Fruit fly (Drosophila melanogaster) whole organism, prepupa: ENCODE data around the gene CG13407.

Source experiments
- Blimp-1 ChIP-seq: fragments of 200-800 bp; sonication (Bioruptor generic); optimal IDR thresholded peaks from 3 replicates; lab custom pipeline; 2017; ENCODE audit warnings: missing biosample characterization, missing genetic modification characterization, mild to moderate bottlenecking, moderate library complexity, missing genetic modification reagents
- CG10631 ChIP-seq: fragments of 200-800 bp; sonication (Bioruptor generic); optimal IDR thresholded peaks from 2 replicates; lab custom pipeline; 2016; ENCODE audit warnings: missing biosample characterization, missing genetic modification characterization
- CG11762 ChIP-seq: fragments of 200-800 bp; sonication (Bioruptor generic); optimal IDR thresholded peaks from 3 replicates; lab custom pipeline; 2016; ENCODE audit warnings: missing biosample characterization, missing genetic modification characterization; ENCODE audit not compliant: insufficient read depth
- CG15336 ChIP-seq: fragments of 200-800 bp; sonication (Bioruptor generic); IDR thresholded peaks from 2 replicates; pipeline ENCODE4 v1.3.6; 2022; ENCODE audit warnings: missing biosample characterization, missing genetic modification characterization
- CG1621 ChIP-seq: fragments of 200-800 bp; sonication (Bioruptor generic); optimal IDR thresholded peaks from 3 replicates; lab custom pipeline; 2018; ENCODE audit warnings: missing biosample characterization, mild to moderate bottlenecking, missing genetic modification characterization
- CG16779 ChIP-seq: fragments of 200-800 bp; sonication (Bioruptor generic); optimal IDR thresholded peaks from 3 replicates; lab custom pipeline; 2017; ENCODE audit warnings: missing biosample characterization, mild to moderate bottlenecking, missing genetic modification characterization
- CG3919 ChIP-seq: fragments of 200-800 bp; sonication (Bioruptor generic); optimal IDR thresholded peaks from 3 replicates; lab custom pipeline; 2016; ENCODE audit warnings: missing biosample characterization, missing genetic modification characterization
- CG4318 ChIP-seq: fragments of 200-800 bp; sonication (Bioruptor generic); optimal IDR thresholded peaks from 3 replicates; lab custom pipeline; 2017; ENCODE audit warnings: missing biosample characterization, mild to moderate bottlenecking, missing genetic modification characterization
- CG6163 ChIP-seq: fragments of 200-800 bp; sonication (Bioruptor generic); IDR thresholded peaks from 3 replicates; pipeline ENCODE4 v1.3.6; 2022; ENCODE audit warnings: missing biosample characterization, missing genetic modification characterization
- CG6276 ChIP-seq: fragments of 200-800 bp; sonication (Bioruptor generic); optimal IDR thresholded peaks from 2 replicates; lab custom pipeline; 2017; ENCODE audit warnings: missing biosample characterization, mild to moderate bottlenecking, missing genetic modification characterization
- CG6792 ChIP-seq: fragments of 200-800 bp; sonication (Bioruptor generic); optimal IDR thresholded peaks from 3 replicates; lab custom pipeline; 2016; ENCODE audit warnings: missing biosample characterization, missing genetic modification characterization
- CG6808 ChIP-seq: fragments of 200-800 bp; sonication (Bioruptor generic); optimal IDR thresholded peaks from 3 replicates; lab custom pipeline; 2017; ENCODE audit warnings: missing biosample characterization, missing genetic modification characterization, mild to moderate bottlenecking, moderate library complexity, missing genetic modification reagents
- CG6854 ChIP-seq: fragments of 200-800 bp; sonication (Bioruptor generic); optimal IDR thresholded peaks from 2 replicates; lab custom pipeline; 2017; ENCODE audit warnings: missing biosample characterization, mild to moderate bottlenecking, missing genetic modification characterization
- CG7368 ChIP-seq: fragments of 200-800 bp; sonication (Bioruptor generic); optimal IDR thresholded peaks from 3 replicates; lab custom pipeline; 2016; ENCODE audit warnings: missing biosample characterization, missing genetic modification characterization
- CG8119 ChIP-seq: fragments of 200-800 bp; sonication (Bioruptor generic); IDR thresholded peaks from 3 replicates; pipeline ENCODE4 v1.3.6; 2022; ENCODE audit warnings: missing biosample characterization, missing genetic modification characterization
- CG8319 ChIP-seq: fragments of 200-800 bp; sonication (Bioruptor generic); optimal IDR thresholded peaks from 3 replicates; lab custom pipeline; 2016; ENCODE audit warnings: missing biosample characterization, missing genetic modification characterization
- Eip78C ChIP-seq: fragments of 200-800 bp; sonication (Bioruptor generic); peaks from one replicate; lab custom pipeline; 2016; ENCODE audit warnings: missing biosample characterization, missing genetic modification characterization
- Eip93F ChIP-seq: fragments of 200-800 bp; sonication (Bioruptor generic); optimal IDR thresholded peaks from 2 replicates; lab custom pipeline; 2016; ENCODE audit warnings: missing biosample characterization, mild to moderate bottlenecking, missing genetic modification characterization
- Ets21C ChIP-seq: fragments of 200-800 bp; sonication (Bioruptor generic); optimal IDR thresholded peaks from 3 replicates; lab custom pipeline; 2016; ENCODE audit warnings: missing biosample characterization, missing genetic modification characterization
- Ets96B ChIP-seq: fragments of 200-800 bp; optimal IDR thresholded peaks from 2 replicates; lab custom pipeline; 2019; ENCODE audit warnings: missing biosample characterization, mild to moderate bottlenecking, missing genetic modification characterization, moderate library complexity
- Hr38 ChIP-seq: sonication (Bioruptor generic); optimal IDR thresholded peaks from 2 replicates; lab custom pipeline; 2016; ENCODE audit warnings: missing biosample characterization, missing genetic modification characterization
- Hr39 ChIP-seq: fragments of 200-800 bp; sonication (Bioruptor generic); optimal IDR thresholded peaks from 2 replicates; lab custom pipeline; 2016; ENCODE audit warnings: missing biosample characterization, missing genetic modification characterization
- Lpt ChIP-seq: fragments of 200-800 bp; sonication (Bioruptor generic); optimal IDR thresholded peaks from 3 replicates; lab custom pipeline; 2016; ENCODE audit warnings: missing biosample characterization, missing genetic modification characterization
- Met ChIP-seq: fragments of 200-800 bp; sonication (Bioruptor generic); optimal IDR thresholded peaks from 3 replicates; lab custom pipeline; 2016; ENCODE audit warnings: missing biosample characterization, missing genetic modification characterization
- OdsH ChIP-seq: fragments of 200-800 bp; sonication (Bioruptor generic); optimal IDR thresholded peaks from 3 replicates; lab custom pipeline; 2016; ENCODE audit warnings: missing biosample characterization, missing genetic modification characterization
- Smox ChIP-seq: fragments of 200-800 bp; sonication (Bioruptor generic); optimal IDR thresholded peaks from 3 replicates; lab custom pipeline; 2016; ENCODE audit warnings: missing biosample characterization, missing genetic modification characterization
- Sox102F ChIP-seq: fragments of 200-800 bp; sonication (Bioruptor generic); optimal IDR thresholded peaks from 2 replicates; lab custom pipeline; 2016; ENCODE audit warnings: missing biosample characterization, mild to moderate bottlenecking, missing genetic modification characterization
- achi ChIP-seq: fragments of 200-800 bp; sonication (Bioruptor generic); optimal IDR thresholded peaks from 3 replicates; lab custom pipeline; 2016; ENCODE audit warnings: missing biosample characterization, missing genetic modification characterization
- acj6 ChIP-seq: fragments of 200-800 bp; sonication (Bioruptor generic); optimal IDR thresholded peaks from 3 replicates; lab custom pipeline; 2016; ENCODE audit warnings: missing biosample characterization, missing genetic modification characterization
- dsx ChIP-seq: fragments of 200-800 bp; optimal IDR thresholded peaks from 3 replicates; lab custom pipeline; 2019; ENCODE audit warnings: missing biosample characterization, mild to moderate bottlenecking, missing genetic modification characterization, moderate library complexity; ENCODE audit not compliant: poor library complexity, severe bottlenecking
- eg ChIP-seq: fragments of 200-800 bp; sonication (Bioruptor generic); IDR thresholded peaks from 3 replicates; pipeline ENCODE4 v1.3.6; 2022; ENCODE audit warnings: missing biosample characterization, missing genetic modification characterization
- esn ChIP-seq: fragments of 200-800 bp; sonication (Bioruptor generic); optimal IDR thresholded peaks from 2 replicates; lab custom pipeline; 2016; ENCODE audit warnings: missing biosample characterization, mild to moderate bottlenecking, missing genetic modification characterization, moderate library complexity
- fd59A ChIP-seq: fragments of 200-800 bp; sonication (Bioruptor generic); optimal IDR thresholded peaks from 2 replicates; lab custom pipeline; 2017; ENCODE audit warnings: missing biosample characterization, mild to moderate bottlenecking, missing genetic modification characterization, missing genetic modification reagents
- fd85E ChIP-seq: fragments of 200-800 bp; sonication (Bioruptor generic); optimal IDR thresholded peaks from 3 replicates; lab custom pipeline; 2016; ENCODE audit warnings: missing biosample characterization, missing genetic modification characterization
- fkh ChIP-seq: fragments of 200-800 bp; sonication (Bioruptor generic); optimal IDR thresholded peaks from 3 replicates; lab custom pipeline; 2017; ENCODE audit warnings: missing biosample characterization, mild to moderate bottlenecking, missing genetic modification characterization, moderate library complexity
- net ChIP-seq: fragments of 200-800 bp; sonication (Bioruptor generic); optimal IDR thresholded peaks from 3 replicates; lab custom pipeline; 2016; ENCODE audit warnings: missing biosample characterization, missing genetic modification characterization
- salr ChIP-seq, 2 experiments: fragments of 200-800 bp; sonication (Bioruptor generic); optimal IDR thresholded peaks; 3 replicates each; lab custom pipeline; 2016 to 2018; ENCODE audit warnings: missing biosample characterization in 2 of 2, missing genetic modification characterization in 2 of 2, mild to moderate bottlenecking in 1 of 2
- spab ChIP-seq: fragments of 200-800 bp; sonication (Bioruptor generic); optimal IDR thresholded peaks from 2 replicates; lab custom pipeline; 2017; ENCODE audit warnings: missing biosample characterization, mild to moderate bottlenecking, missing genetic modification characterization, missing genetic modification reagents
- ss ChIP-seq, 2 experiments: fragments of 200-800 bp; sonication (Bioruptor generic); optimal IDR thresholded peaks; 2 replicates in 1 of 2; 3 replicates in 1 of 2; lab custom pipeline; 2017 to 2018; ENCODE audit warnings: mild to moderate bottlenecking in 2 of 2, missing biosample characterization in 2 of 2, missing genetic modification characterization in 2 of 2, moderate library complexity in 1 of 2
- svp ChIP-seq: fragments of 200-800 bp; sonication (Bioruptor generic); peaks from one replicate; lab custom pipeline; 2016; ENCODE audit warnings: missing biosample characterization, missing genetic modification characterization
- topi ChIP-seq: fragments of 200-800 bp; sonication (Bioruptor generic); optimal IDR thresholded peaks from 3 replicates; lab custom pipeline; 2016; ENCODE audit warnings: missing biosample characterization, missing genetic modification characterization
- vri ChIP-seq: fragments of 200-800 bp; sonication (Bioruptor generic); optimal IDR thresholded peaks from 3 replicates; lab custom pipeline; 2016; ENCODE audit warnings: missing biosample characterization, mild to moderate bottlenecking, missing genetic modification characterization

The CG13407 gene

DNA sequence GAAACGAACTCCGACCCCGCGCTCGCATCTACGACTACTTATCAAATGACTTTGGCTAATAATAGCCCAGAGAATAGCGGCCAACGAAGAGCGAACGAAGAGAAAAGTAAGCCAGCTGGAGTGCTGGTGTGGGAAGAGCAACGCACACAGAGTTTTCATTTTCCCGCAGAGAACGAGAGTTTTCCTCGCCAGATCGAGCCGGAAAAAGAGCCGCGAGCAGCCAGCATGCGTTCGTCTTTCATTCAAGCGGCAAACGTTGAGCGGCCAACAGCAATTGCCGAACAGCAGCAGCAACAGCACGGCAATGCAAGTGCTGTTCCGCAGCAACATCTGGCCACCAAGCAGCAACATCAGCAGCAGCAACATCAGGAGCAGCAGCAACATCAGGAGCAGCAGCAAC, 21.6 kb downstream of the CG13407 start:
- peak; percentile 27 for TF ChIP-seq Eip78C
- peak; percentile 40 for TF ChIP-seq CG3919
- peak; percentile 21; the same call in 1 of the 3 replicates for TF ChIP-seq CG8119 (GFP tag; lab: Robert Waterston, UW)
- no peak for TF ChIP-seq Met
- no peak for TF ChIP-seq CG11762 (GFP tag; lab: Kevin White, UChicago)
- TF ChIP-seq eg (GFP tag; lab: Robert Waterston, UW), result 0 out of 3 replicates have a peak, but pooled peaks have one; percentile 12
- TF ChIP-seq Hr39 (GFP tag; lab: Kevin White, UChicago), result no peak
- TF ChIP-seq Lpt, result peak; percentile 2

DNA sequence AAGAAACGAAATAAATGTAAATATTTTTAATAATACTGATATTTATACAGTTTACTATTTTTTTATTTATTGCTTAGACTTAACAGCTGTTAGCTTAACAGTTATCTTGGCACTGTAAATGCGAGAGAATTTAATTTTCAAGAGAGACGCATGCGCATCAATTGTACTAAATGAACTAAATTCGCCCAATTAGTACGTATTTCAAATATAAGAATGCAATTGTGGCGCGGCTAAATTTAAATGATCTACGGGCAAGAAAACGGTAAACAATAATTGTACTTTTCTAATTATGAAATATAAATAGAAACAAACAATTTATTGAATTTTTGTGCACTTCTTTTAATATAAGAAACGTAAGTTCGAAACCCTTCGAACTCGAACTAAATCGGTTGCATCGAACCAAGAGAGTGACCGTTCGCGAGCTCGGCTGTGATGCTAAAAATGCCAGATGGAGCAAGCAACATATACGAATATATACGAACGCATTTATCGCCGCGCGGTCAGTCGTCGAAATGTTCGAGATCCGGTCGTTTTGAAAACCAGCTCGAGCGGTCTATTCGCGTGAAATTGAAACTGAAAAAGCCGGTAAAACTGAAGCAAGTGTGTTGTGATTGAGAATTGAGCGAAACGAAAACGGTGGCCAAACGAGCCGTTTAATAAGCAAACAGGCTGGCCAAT, 30.3 kb downstream of the CG13407 start, which contains the start of gene SKIP:
Gene SKIP, plus strand, starts transcription at position 494 of the 678 bp plus-strand sequence.
- peak; percentile 13 for TF ChIP-seq Met
- TF ChIP-seq Ets96B, result peak; percentile 5
- peak; percentile 8 for TF ChIP-seq dsx
- peak; percentile 17 for TF ChIP-seq CG1621 (tag; lab: Kevin White, UChicago)
- TF ChIP-seq Blimp-1, result no peak
- TF ChIP-seq ss (GFP tag; optimal IDR thresholded peaks at IDR 0.05; lab: Kevin White, UChicago), result peak in 1 of 2 experiments; percentile 5
- TF ChIP-seq CG6276 (GFP tag; lab: Kevin White, UChicago), result no peak
- peak; percentile 76 for TF ChIP-seq Eip78C
- TF ChIP-seq Eip93F (GFP tag; lab: Kevin White, UChicago), result peak; percentile 17
- 0 out of 2 replicates have a peak, but pooled peaks have one; percentile 20 for TF ChIP-seq CG15336 (GFP tag; lab: Robert Waterston, UW)
- TF ChIP-seq net (GFP tag; lab: Kevin White, UChicago), result no peak
- TF ChIP-seq fd85E (GFP tag; lab: Kevin White, UChicago), result peak; percentile 28
- no peak for TF ChIP-seq Hr38
- peak; percentile 43; the same call in 1 of the 3 replicates for TF ChIP-seq CG6163 (GFP tag; lab: Robert Waterston, UW)
- no peak for TF ChIP-seq Lpt
- TF ChIP-seq CG6808 (GFP tag; lab: Kevin White, UChicago), result peak; percentile 11
- TF ChIP-seq OdsH (GFP tag; lab: Kevin White, UChicago), result no peak
- TF ChIP-seq esn (GFP tag; lab: Kevin White, UChicago), result peak; percentile 38
- TF ChIP-seq Sox102F (GFP tag; lab: Kevin White, UChicago), result peak; percentile 29
- peak; percentile 22 for TF ChIP-seq Smox (GFP tag; lab: Kevin White, UChicago)
- TF ChIP-seq eg (GFP tag; lab: Robert Waterston, UW), result peak; percentile 27; the same call in 1 of the 3 replicates
- no peak for TF ChIP-seq CG8319 (GFP tag; lab: Kevin White, UChicago)
- TF ChIP-seq CG3919, result peak; percentile 39
- peak; percentile 40 for TF ChIP-seq svp (GFP tag; lab: Kevin White, UChicago)
- TF ChIP-seq CG7368 (GFP tag; lab: Kevin White, UChicago), result peak; percentile 30

DNA sequence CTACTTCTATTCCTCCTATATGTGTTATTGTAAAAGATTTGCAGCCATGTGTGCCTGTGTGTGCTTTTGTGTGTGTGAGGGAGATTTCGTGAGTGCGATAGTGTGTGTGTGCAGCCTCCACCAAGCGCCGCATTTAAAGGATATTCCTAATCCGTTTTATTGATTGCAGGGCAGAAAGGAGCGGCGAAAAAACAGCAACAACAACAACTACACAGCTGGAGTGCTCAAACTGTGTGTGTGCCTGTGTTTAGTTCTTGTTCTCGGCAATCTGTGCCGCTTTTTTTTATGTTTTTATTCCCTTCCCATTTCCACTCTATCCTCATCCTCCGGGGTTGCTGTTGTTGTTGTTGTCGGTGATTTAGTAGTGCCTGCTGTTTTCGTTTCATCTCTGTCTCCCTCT, 31.2 kb downstream of the CG13407 start:
- TF ChIP-seq acj6 (no peak), Met (no peak), spab (GFP tag; lab: Kevin White, UChicago) (no peak), CG8319 (GFP tag; lab: Kevin White, UChicago) (no peak), CG10631 (no peak), vri (GFP tag; lab: Kevin White, UChicago) (no peak), topi (no peak), Eip78C (no peak)

DNA sequence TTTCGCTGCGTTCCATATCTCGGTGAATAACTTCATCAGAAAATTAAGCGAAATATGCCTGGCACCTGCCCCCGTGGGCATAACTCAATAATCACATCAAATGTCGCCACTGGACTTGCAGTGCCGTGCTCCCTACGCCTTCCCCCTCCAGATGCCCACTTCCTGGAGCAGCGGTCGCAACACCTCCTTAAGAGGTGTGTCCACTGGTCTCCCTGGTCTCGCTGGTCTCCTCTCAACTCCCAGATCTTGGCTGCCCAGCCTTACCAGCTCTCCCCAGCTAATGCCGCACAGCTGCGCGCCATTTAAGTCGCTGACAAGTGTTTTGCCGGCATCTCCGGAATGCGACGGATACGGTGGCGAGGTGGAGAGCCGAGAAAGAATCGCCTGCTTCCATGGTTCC, 32.3 kb downstream of the CG13407 start:
- TF ChIP-seq CG4318 (no peak), CG16779 (tag; lab: Kevin White, UChicago) (no peak), Ets21C (GFP tag; lab: Kevin White, UChicago) (no peak), Blimp-1 (no peak), achi (GFP tag; lab: Kevin White, UChicago) (no peak), salr (GFP tag; optimal IDR thresholded peaks at IDR 0.05; lab: Kevin White, UChicago) (no peak), CG6792 (GFP tag; lab: Kevin White, UChicago) (no peak), Met (no peak), acj6 (no peak), CG6854 (GFP tag; lab: Kevin White, UChicago) (no peak), svp (GFP tag; lab: Kevin White, UChicago) (no peak), Eip93F (GFP tag; lab: Kevin White, UChicago) (no peak), CG15336 (GFP tag; lab: Robert Waterston, UW) (no peak), dsx (no peak), Eip78C (no peak), CG6276 (GFP tag; lab: Kevin White, UChicago) (no peak), fkh (GFP tag; lab: Kevin White, UChicago) (no peak), fd59A (GFP tag; lab: Kevin White, UChicago) (no peak)
